Fruit fly (Drosophila melanogaster): ENCODE measurements around the gene yellow-e2.

- TF ChIP-seq CG8478 (optimal IDR thresholded peaks at IDR 0.05) (no peak), CTCF (optimal IDR thresholded peaks at IDR 0.05) (no peak)
Measured at dm6 chr3R:13371840-13372680, 34.7 kb downstream of the yellow-e2 start, which contains the start of the genes Lip3 and CG34309.
